Fruit fly (Drosophila melanogaster): ENCODE results near the gene Tdh.

Tdh gene

dm6 chr3L:20508136-20508635 is 41.4 kb downstream of the Tdh start (continued):
- TF ChIP-seq CG14441 (GFP tag; IDR thresholded peaks at IDR 0.05) (peak; percentile 4), gfzf (GFP tag; optimal IDR thresholded peaks at IDR 0.05) (no peak), dimm (GFP tag; IDR thresholded peaks at IDR 0.05) (peak; percentile 62), HLH4C (GFP tag; IDR thresholded peaks at IDR 0.05; ENCODE audit: partially characterized antibody) (0 out of 3 replicates have a peak, but pooled peaks have one; percentile 30), CG8478 (optimal IDR thresholded peaks at IDR 0.05) (no peak), Antp (GFP tag; optimal IDR thresholded peaks at IDR 0.05) (peak; percentile 89), CG15601 (tag; optimal IDR thresholded peaks at IDR 0.05) (peak; percentile 75), CG31441 (GFP tag; IDR thresholded peaks at IDR 0.05) (peak; percentile 87), CG15696 (tag; optimal IDR thresholded peaks at IDR 0.05) (peak; percentile 91), CG1529 (GFP tag; optimal IDR thresholded peaks at IDR 0.05) (peak; percentile 75), CG7839 (tag; optimal IDR thresholded peaks at IDR 0.05) (peak; percentile 96), CG15073 (GFP tag; optimal IDR thresholded peaks at IDR 0.05) (peak; percentile 23), CG15011 (GFP tag; optimal IDR thresholded peaks at IDR 0.05) (peak; percentile 96), tx (GFP tag; optimal IDR thresholded peaks at IDR 0.05) (peak; percentile 88), tgo (GFP tag; IDR thresholded peaks at IDR 0.05) (peak; percentile 95), Asciz (GFP tag; optimal IDR thresholded peaks at IDR 0.05) (peak; percentile 81), MESR4 (GFP tag; optimal IDR thresholded peaks at IDR 0.05) (peak; percentile 14), cwo (GFP tag; optimal IDR thresholded peaks at IDR 0.05) (peak; percentile 97), CG9932 (GFP tag; IDR thresholded peaks at IDR 0.05) (peak; percentile 98), CG16813 (GFP tag; IDR thresholded peaks at IDR 0.05; ENCODE audit: partially characterized antibody) (peak; percentile 72), CG16779 (GFP tag; IDR thresholded peaks at IDR 0.05) (peak; percentile 96), D19B (GFP tag; optimal IDR thresholded peaks at IDR 0.05) (peak; percentile 91), Side (GFP tag; optimal IDR thresholded peaks at IDR 0.05) (peak; percentile 87), CG1832 (GFP tag; optimal IDR thresholded peaks at IDR 0.05) (no peak), jumu (GFP tag; optimal IDR thresholded peaks at IDR 0.05) (peak; percentile 79), croc (GFP tag; conservative IDR thresholded peaks at IDR 0.05) (peak; percentile 84), Blimp-1 (GFP tag; optimal IDR thresholded peaks at IDR 0.05) (peak; percentile 89), tll (GFP tag; optimal IDR thresholded peaks at IDR 0.05) (no peak), CG11723 (GFP tag; optimal IDR thresholded peaks at IDR 0.05) (peak; percentile 82), Mad (GFP tag; optimal IDR thresholded peaks at IDR 0.05) (peak; percentile 90), emc (GFP tag; optimal IDR thresholded peaks at IDR 0.05) (peak; percentile 91), Deaf1 (tag; optimal IDR thresholded peaks at IDR 0.05) (no peak), CG7987 (GFP tag; optimal IDR thresholded peaks at IDR 0.05) (peak; percentile 78), CG10209 (GFP tag; optimal IDR thresholded peaks at IDR 0.05) (peak; percentile 94), CG13287 (GFP tag; IDR thresholded peaks at IDR 0.05; ENCODE audit: partially characterized antibody) (0 out of 2 replicates have a peak, but pooled peaks have one; percentile 21), CG2129 (GFP tag; IDR thresholded peaks at IDR 0.05; ENCODE audit: partially characterized antibody) (no peak), YL-1 (GFP tag; optimal IDR thresholded peaks at IDR 0.05) (peak; percentile 63), ase (GFP tag; IDR thresholded peaks at IDR 0.05) (peak; percentile 84; the same call in 2 of the 3 replicates), CG4617 (GFP tag; optimal IDR thresholded peaks at IDR 0.05; ENCODE audit: borderline replicate concordance) (peak; percentile 59), slou (GFP tag; optimal IDR thresholded peaks at IDR 0.05) (peak; percentile 78), ac (GFP tag; optimal IDR thresholded peaks at IDR 0.05) (peak; percentile 13), shn (GFP tag; optimal IDR thresholded peaks at IDR 0.05) (peak; percentile 86), h (optimal IDR thresholded peaks at IDR 0.05) (no peak), dati (GFP tag; IDR thresholded peaks at IDR 0.05) (peak; percentile 34; the same call in 1 of the 2 replicates), kni (GFP tag; optimal IDR thresholded peaks at IDR 0.05) (peak; percentile 63), chif (GFP tag; optimal IDR thresholded peaks at IDR 0.05) (peak; percentile 90 to 94), Lhr (GFP tag; optimal IDR thresholded peaks at IDR 0.05) (peak; percentile 37), prd (optimal IDR thresholded peaks at IDR 0.05) (no peak), prd (GFP tag; IDR thresholded peaks at IDR 0.05) (peak; percentile 96), gsb-n (tag; optimal IDR thresholded peaks at IDR 0.05) (peak; percentile 76)
